Worm (Caenorhabditis elegans): ENCODE measurements around the gene rfip-2.

rfip-2 gene

ce11 chrII:723488-723887 lies at the start of gene rfip-2:
Gene rfip-2 (plus strand): TSS chrII:723788.
- TF ChIP-seq ets-7 (tag; optimal IDR thresholded peaks at IDR 0.05) (no peak), sea-1 (GFP tag; conservative IDR thresholded peaks at IDR 0.05) (no peak), hnd-1 (tag; optimal IDR thresholded peaks at IDR 0.05) (no peak), flt-1 (GFP tag; IDR thresholded peaks at IDR 0.05) (no peak), tbx-37 (GFP tag; conservative IDR thresholded peaks at IDR 0.05) (no peak), pes-1 (GFP tag; IDR thresholded peaks at IDR 0.05) (no peak), tra-4 (tag; optimal IDR thresholded peaks at IDR 0.05) (no peak), ama-1 (optimal IDR thresholded peaks at IDR 0.05) (no peak), hmg-4 (GFP tag; optimal IDR thresholded peaks at IDR 0.05) (no peak), ceh-13 (GFP tag; optimal IDR thresholded peaks at IDR 0.05) (no peak), F13C5.2 (tag; optimal IDR thresholded peaks at IDR 0.05) (no peak), scrt-1 (GFP tag; IDR thresholded peaks at IDR 0.05) (no peak), aly-1 (tag; optimal IDR thresholded peaks at IDR 0.05) (no peak), B0310.2 (tag; optimal IDR thresholded peaks at IDR 0.05) (no peak), ceh-36 (tag; optimal IDR thresholded peaks at IDR 0.05) (no peak), tbx-11 (GFP tag; IDR thresholded peaks at IDR 0.05) (no peak), hmbx-1 (tag; optimal IDR thresholded peaks at IDR 0.05) (no peak)

ce11 chrII:674116-674515 lies 49.5 kb upstream of the rfip-2 start, which contains the start of gene Y39F10C.3:
Gene Y39F10C.3 (plus strand): TSS chrII:674416.
- TF ChIP-seq B0310.2 (tag; optimal IDR thresholded peaks at IDR 0.05): no peak
- no peak for TF ChIP-seq flt-1 (GFP tag; IDR thresholded peaks at IDR 0.05)
- no peak for TF ChIP-seq pes-1 (GFP tag; IDR thresholded peaks at IDR 0.05)
- TF ChIP-seq tra-4 (tag; optimal IDR thresholded peaks at IDR 0.05): no peak
- TF ChIP-seq scrt-1 (GFP tag; IDR thresholded peaks at IDR 0.05): no peak
- TF ChIP-seq F13C5.2 (tag; optimal IDR thresholded peaks at IDR 0.05): no peak
- TF ChIP-seq sea-1 (GFP tag; conservative IDR thresholded peaks at IDR 0.05): no peak
- TF ChIP-seq tbx-37 (GFP tag; conservative IDR thresholded peaks at IDR 0.05): no peak

- TF ChIP-seq hmg-4 (GFP tag; optimal IDR thresholded peaks at IDR 0.05) (no peak), ama-1 (optimal IDR thresholded peaks at IDR 0.05) (no peak), hnd-1 (tag; optimal IDR thresholded peaks at IDR 0.05) (no peak), tbx-37 (GFP tag; conservative IDR thresholded peaks at IDR 0.05) (no peak), ceh-36 (tag; optimal IDR thresholded peaks at IDR 0.05) (no peak), pes-1 (GFP tag; IDR thresholded peaks at IDR 0.05) (no peak), aly-1 (tag; optimal IDR thresholded peaks at IDR 0.05) (no peak), ceh-13 (GFP tag; optimal IDR thresholded peaks at IDR 0.05) (no peak), hmbx-1 (tag; optimal IDR thresholded peaks at IDR 0.05) (no peak), tra-4 (tag; optimal IDR thresholded peaks at IDR 0.05) (no peak), tbx-11 (GFP tag; IDR thresholded peaks at IDR 0.05) (no peak), F13C5.2 (tag; optimal IDR thresholded peaks at IDR 0.05) (no peak), flt-1 (GFP tag; IDR thresholded peaks at IDR 0.05) (no peak), scrt-1 (GFP tag; IDR thresholded peaks at IDR 0.05) (no peak)
Measured at ce11 chrII:675303-675702, 48.3 kb upstream of the rfip-2 start, which contains the start of gene Y39F10C.1. Gene Y39F10C.1 (plus strand): TSS chrII:675603.

ce11 chrII:675822-676221 lies 47.8 kb upstream of the rfip-2 start:
- TF ChIP-seq tbx-37 (GFP tag; conservative IDR thresholded peaks at IDR 0.05) (no peak), ceh-36 (tag; optimal IDR thresholded peaks at IDR 0.05) (no peak), ets-7 (tag; optimal IDR thresholded peaks at IDR 0.05) (no peak), scrt-1 (GFP tag; IDR thresholded peaks at IDR 0.05) (no peak), sea-1 (GFP tag; conservative IDR thresholded peaks at IDR 0.05) (no peak), flt-1 (GFP tag; IDR thresholded peaks at IDR 0.05) (no peak), hnd-1 (tag; optimal IDR thresholded peaks at IDR 0.05) (no peak), hmbx-1 (tag; optimal IDR thresholded peaks at IDR 0.05) (no peak), tra-4 (tag; optimal IDR thresholded peaks at IDR 0.05) (no peak), F13C5.2 (tag; optimal IDR thresholded peaks at IDR 0.05) (no peak), ceh-13 (GFP tag; optimal IDR thresholded peaks at IDR 0.05) (no peak), aly-1 (tag; optimal IDR thresholded peaks at IDR 0.05) (no peak), ama-1 (optimal IDR thresholded peaks at IDR 0.05) (no peak), hmg-4 (GFP tag; optimal IDR thresholded peaks at IDR 0.05) (no peak)

ce11 chrII:678581-678980 lies 45.0 kb upstream of the rfip-2 start, which contains the start of gene T02H6.9:
Gene T02H6.9 (plus strand): TSS chrII:678881.
- TF ChIP-seq tbx-37 (GFP tag; conservative IDR thresholded peaks at IDR 0.05): no peak

ce11 chrII:680612-681011 lies 43.0 kb upstream of the rfip-2 start, which contains the start of the genes T02H6.10 and T02H6.8:
Gene T02H6.10 (minus strand): TSS chrII:680712.
Gene T02H6.8 (plus strand): TSS chrII:680832.
- TF ChIP-seq tbx-37 (GFP tag; conservative IDR thresholded peaks at IDR 0.05) (no peak), F13C5.2 (tag; optimal IDR thresholded peaks at IDR 0.05) (no peak), pes-1 (GFP tag; IDR thresholded peaks at IDR 0.05) (no peak), flt-1 (GFP tag; IDR thresholded peaks at IDR 0.05) (no peak)

DNA sequence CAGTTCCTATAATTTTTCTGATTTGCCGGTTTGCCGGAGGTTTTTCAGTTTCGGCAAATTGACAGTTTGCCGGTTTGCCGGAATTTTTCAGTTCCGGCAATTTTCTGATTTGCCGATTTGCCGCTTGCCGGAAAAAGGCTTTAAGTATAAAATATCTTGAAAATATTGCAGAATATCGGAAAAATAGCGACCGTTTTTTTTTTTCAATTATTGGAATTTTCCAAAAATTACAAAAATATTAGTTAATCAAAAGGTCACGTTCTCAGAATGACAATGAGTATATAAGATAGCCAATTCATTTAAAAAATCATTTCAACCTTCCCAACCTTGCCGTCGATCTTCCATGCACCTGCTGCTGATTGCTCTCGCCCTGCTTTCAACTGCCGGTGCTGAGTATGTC lies 41.3 kb upstream of the rfip-2 start, which contains the start of gene T02H6.7:
T02H6.7 (plus strand) TSS at position 301 of the 400 bp plus-strand sequence.
- TF ChIP-seq tbx-11 (GFP tag; IDR thresholded peaks at IDR 0.05): no peak
- no peak for TF ChIP-seq hmbx-1 (tag; optimal IDR thresholded peaks at IDR 0.05)
- TF ChIP-seq B0310.2 (tag; optimal IDR thresholded peaks at IDR 0.05): no peak
- TF ChIP-seq hmg-4 (GFP tag; optimal IDR thresholded peaks at IDR 0.05): no peak
- no peak for TF ChIP-seq sea-1 (GFP tag; conservative IDR thresholded peaks at IDR 0.05)
- TF ChIP-seq ets-7 (tag; optimal IDR thresholded peaks at IDR 0.05): no peak
- TF ChIP-seq hnd-1 (tag; optimal IDR thresholded peaks at IDR 0.05): no peak
- TF ChIP-seq aly-1 (tag; optimal IDR thresholded peaks at IDR 0.05): no peak
- no peak for TF ChIP-seq ama-1 (optimal IDR thresholded peaks at IDR 0.05)
- no peak for TF ChIP-seq ceh-13 (GFP tag; optimal IDR thresholded peaks at IDR 0.05)
- TF ChIP-seq pes-1 (GFP tag; IDR thresholded peaks at IDR 0.05): no peak
- TF ChIP-seq tbx-37 (GFP tag; conservative IDR thresholded peaks at IDR 0.05): no peak
- no peak for TF ChIP-seq F13C5.2 (tag; optimal IDR thresholded peaks at IDR 0.05)
- no peak for TF ChIP-seq tra-4 (tag; optimal IDR thresholded peaks at IDR 0.05)
- no peak for TF ChIP-seq scrt-1 (GFP tag; IDR thresholded peaks at IDR 0.05)
- no peak for TF ChIP-seq ceh-36 (tag; optimal IDR thresholded peaks at IDR 0.05)
- no peak for TF ChIP-seq flt-1 (GFP tag; IDR thresholded peaks at IDR 0.05)

DNA sequence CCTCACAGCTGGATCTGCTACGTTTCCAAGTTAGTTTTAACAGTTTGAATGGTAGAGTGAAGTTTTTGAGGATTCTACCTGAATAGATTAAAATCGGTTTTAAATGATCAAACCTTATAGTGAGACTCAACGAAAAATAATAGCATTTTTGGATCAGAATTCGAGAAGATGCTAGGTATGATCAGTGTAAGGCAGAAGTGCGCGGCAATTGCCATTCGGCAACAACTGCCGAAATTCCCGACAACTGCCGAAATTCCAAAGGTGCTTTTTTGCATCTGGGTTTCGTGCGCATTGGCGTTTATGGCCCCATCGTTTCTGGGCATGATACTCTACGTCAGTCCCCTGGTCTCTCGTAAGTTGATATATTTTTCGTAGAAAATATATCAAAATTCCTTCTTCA lies 40.1 kb upstream of the rfip-2 start, which contains the start of gene T02H6.6:
T02H6.6 (plus strand) TSS at position 301 of the 400 bp plus-strand sequence.
- TF ChIP-seq ama-1 (optimal IDR thresholded peaks at IDR 0.05): no peak
- TF ChIP-seq hmg-4 (GFP tag; optimal IDR thresholded peaks at IDR 0.05): no peak
- TF ChIP-seq hmbx-1 (tag; optimal IDR thresholded peaks at IDR 0.05): no peak
- TF ChIP-seq flt-1 (GFP tag; IDR thresholded peaks at IDR 0.05): no peak
- no peak for TF ChIP-seq hnd-1 (tag; optimal IDR thresholded peaks at IDR 0.05)
- TF ChIP-seq B0310.2 (tag; optimal IDR thresholded peaks at IDR 0.05): no peak
- no peak for TF ChIP-seq scrt-1 (GFP tag; IDR thresholded peaks at IDR 0.05)
- TF ChIP-seq ets-7 (tag; optimal IDR thresholded peaks at IDR 0.05): no peak
- TF ChIP-seq sea-1 (GFP tag; conservative IDR thresholded peaks at IDR 0.05): no peak
- TF ChIP-seq tbx-37 (GFP tag; conservative IDR thresholded peaks at IDR 0.05): no peak
- no peak for TF ChIP-seq tbx-11 (GFP tag; IDR thresholded peaks at IDR 0.05)
- no peak for TF ChIP-seq F13C5.2 (tag; optimal IDR thresholded peaks at IDR 0.05)
- no peak for TF ChIP-seq ceh-36 (tag; optimal IDR thresholded peaks at IDR 0.05)
- TF ChIP-seq pes-1 (GFP tag; IDR thresholded peaks at IDR 0.05): no peak
- no peak for TF ChIP-seq tra-4 (tag; optimal IDR thresholded peaks at IDR 0.05)
- TF ChIP-seq ceh-13 (GFP tag; optimal IDR thresholded peaks at IDR 0.05): no peak
- TF ChIP-seq aly-1 (tag; optimal IDR thresholded peaks at IDR 0.05): no peak

Measured in whole organism, early embryonic.